Fruit fly (Drosophila melanogaster) whole organism, embryonic: ENCODE measurements around the gene Ykt6.

Experiments used
- Abd-B ChIP-seq: fragments of 200-800 bp; sonication (Bioruptor generic); optimal IDR thresholded peaks from 2 replicates; lab custom pipeline; 2018; ENCODE audit warnings: missing biosample characterization, mild to moderate bottlenecking, missing genetic modification characterization, moderate library complexity
- Adf1 ChIP-seq: fragments of 200-800 bp; sonication (Bioruptor generic); IDR thresholded peaks from 2 replicates; pipeline ENCODE4 v1.3.6; 2022; ENCODE audit warnings: missing biosample characterization, missing genetic modification characterization
- CG13624 ChIP-seq: fragments of 200-800 bp; sonication (Bioruptor generic); optimal IDR thresholded peaks from 2 replicates; lab custom pipeline; 2016; ENCODE audit warnings: missing biosample characterization, missing genetic modification characterization
- CG1529 ChIP-seq: fragments of 200-800 bp; sonication (Bioruptor generic); optimal IDR thresholded peaks from 3 replicates; lab custom pipeline; 2018; ENCODE audit warnings: missing biosample characterization, missing genetic modification characterization
- CG15514 ChIP-seq: fragments of 200-800 bp; sonication (Bioruptor generic); optimal IDR thresholded peaks from 3 replicates; lab custom pipeline; 2017; ENCODE audit warnings: missing biosample characterization, missing genetic modification characterization, mild to moderate bottlenecking, moderate library complexity, missing genetic modification reagents
- CG2202 ChIP-seq: fragments of 200-800 bp; sonication (Bioruptor generic); optimal IDR thresholded peaks from 2 replicates; lab custom pipeline; 2018; ENCODE audit warnings: missing biosample characterization, mild to moderate bottlenecking, missing genetic modification characterization
- CG2678 ChIP-seq: fragments of 200-800 bp; sonication (Bioruptor generic); optimal IDR thresholded peaks from 3 replicates; lab custom pipeline; 2019; ENCODE audit warnings: missing biosample characterization, mild to moderate bottlenecking, missing genetic modification characterization, moderate library complexity
- CG31388 ChIP-seq: fragments of 200-800 bp; sonication (Bioruptor generic); optimal IDR thresholded peaks from 2 replicates; lab custom pipeline; 2016; ENCODE audit warnings: missing biosample characterization, missing genetic modification characterization
- CG32532 ChIP-seq: fragments of 200-800 bp; sonication (Bioruptor generic); IDR thresholded peaks from 2 replicates; pipeline ENCODE4 v1.3.6; 2022; ENCODE audit warnings: missing biosample characterization, missing genetic modification characterization
- CG4404 ChIP-seq: fragments of 200-800 bp; sonication (Bioruptor generic); IDR thresholded peaks from 2 replicates; pipeline ENCODE4 v1.3.6; 2022; ENCODE audit warnings: missing biosample characterization, missing genetic modification characterization
- CG4617 ChIP-seq: fragments of 200-800 bp; sonication (Bioruptor generic); optimal IDR thresholded peaks from 3 replicates; lab custom pipeline; 2016; ENCODE audit warnings: missing biosample characterization, missing genetic modification characterization, borderline replicate concordance
- CG5180 ChIP-seq: fragments of 200-800 bp; sonication (Bioruptor generic); optimal IDR thresholded peaks from 3 replicates; lab custom pipeline; 2017; ENCODE audit warnings: missing biosample characterization, missing genetic modification characterization, mild to moderate bottlenecking, moderate library complexity, missing genetic modification reagents
- CG6689 ChIP-seq: fragments of 200-800 bp; sonication (Bioruptor generic); IDR thresholded peaks from 2 replicates; pipeline ENCODE4 v1.3.6; 2022; ENCODE audit warnings: missing biosample characterization, missing genetic modification characterization
- Chrac-16 ChIP-seq: fragments of 200-800 bp; sonication (Bioruptor generic); optimal IDR thresholded peaks from 3 replicates; lab custom pipeline; 2016; ENCODE audit warnings: missing biosample characterization, missing genetic modification characterization
- Ets65A ChIP-seq: fragments of 200-800 bp; sonication (Bioruptor generic); peaks from one replicate; lab custom pipeline; 2016; ENCODE audit warnings: missing biosample characterization, missing genetic modification characterization
- Ets97D ChIP-seq: fragments of 200-800 bp; sonication (Bioruptor generic); optimal IDR thresholded peaks from 3 replicates; lab custom pipeline; 2016; ENCODE audit warnings: missing biosample characterization, missing genetic modification characterization
- H15 ChIP-seq: fragments of 200-800 bp; sonication (Bioruptor generic); IDR thresholded peaks from 3 replicates; pipeline ENCODE4 v1.3.6; 2022; ENCODE audit warnings: missing biosample characterization, missing genetic modification characterization
- Hand ChIP-seq: fragments of 200-800 bp; sonication (Bioruptor generic); optimal IDR thresholded peaks from 2 replicates; lab custom pipeline; 2017; ENCODE audit warnings: mild to moderate bottlenecking, missing biosample characterization, missing genetic modification reagents, missing genetic modification characterization
- Hr3 ChIP-seq: fragments of 200-800 bp; sonication (Bioruptor generic); optimal IDR thresholded peaks from 3 replicates; lab custom pipeline; 2016; ENCODE audit warnings: missing biosample characterization, missing genetic modification characterization
- Jarid2 ChIP-seq: fragments of 200-800 bp; sonication (Bioruptor generic); optimal IDR thresholded peaks from 3 replicates; lab custom pipeline; 2017; ENCODE audit warnings: mild to moderate bottlenecking, missing biosample characterization, missing genetic modification reagents, missing genetic modification characterization
- Kr ChIP-seq: fragments of 200-800 bp; sonication (Bioruptor generic); optimal IDR thresholded peaks from 2 replicates; lab custom pipeline; 2017; ENCODE audit warnings: missing biosample characterization, mild to moderate bottlenecking, missing genetic modification characterization
- MBD-R2 ChIP-seq: fragments of 200-800 bp; sonication (Bioruptor generic); IDR thresholded peaks from 2 replicates; pipeline ENCODE4 v1.3.6; 2022; ENCODE audit warnings: missing biosample characterization, missing genetic modification characterization
- NC2α ChIP-seq: fragments of 200-800 bp; sonication (Bioruptor generic); optimal IDR thresholded peaks from 2 replicates; lab custom pipeline; 2016; ENCODE audit warnings: missing biosample characterization, missing genetic modification characterization
- Rx ChIP-seq: fragments of 200-800 bp; sonication (Bioruptor generic); IDR thresholded peaks from 2 replicates; pipeline ENCODE4 v1.3.6; 2022; ENCODE audit warnings: missing biosample characterization, missing genetic modification characterization
- Scr ChIP-seq: fragments of 200-800 bp; sonication (Bioruptor generic); IDR thresholded peaks from 2 replicates; pipeline ENCODE4 v1.3.6; 2022; ENCODE audit warnings: missing biosample characterization, missing genetic modification characterization; ENCODE audit not compliant: partially characterized antibody
- Sin3A ChIP-seq: fragments of >200 bp; optimal IDR thresholded peaks from 2 replicates; lab custom pipeline; 2018
- Sry-β ChIP-seq: fragments of 200-800 bp; sonication (Bioruptor generic); optimal IDR thresholded peaks from 2 replicates; lab custom pipeline; 2018; ENCODE audit warnings: missing biosample characterization, mild to moderate bottlenecking, missing genetic modification characterization, moderate library complexity
- Trl ChIP-seq, 3 experiments: fragments of >200 bp in 2 of 3; fragments of 200-800 bp in 1 of 3; sonication (Bioruptor generic) in 1 of 3; optimal IDR thresholded peaks; 2 replicates in 1 of 3; 3 replicates in 2 of 3; lab custom pipeline; 2016 to 2017; ENCODE audit warnings: missing biosample characterization in 1 of 3, missing genetic modification characterization in 1 of 3
- Usf ChIP-seq: fragments of 200-800 bp; sonication (Bioruptor generic); optimal IDR thresholded peaks from 2 replicates; lab custom pipeline; 2017; ENCODE audit warnings: missing genotype, missing biosample characterization, missing genetic modification characterization
- ac ChIP-seq: fragments of 200-800 bp; sonication (Bioruptor generic); optimal IDR thresholded peaks from 3 replicates; lab custom pipeline; 2017; ENCODE audit warnings: missing biosample characterization, mild to moderate bottlenecking, missing genetic modification characterization
- amos ChIP-seq: fragments of 200-800 bp; sonication (Bioruptor generic); IDR thresholded peaks from 2 replicates; pipeline ENCODE4 v1.3.6; 2022; ENCODE audit warnings: missing biosample characterization, missing genetic modification characterization; ENCODE audit not compliant: partially characterized antibody
- cato ChIP-seq: fragments of 200-800 bp; sonication (Bioruptor generic); optimal IDR thresholded peaks from 2 replicates; lab custom pipeline; 2016; ENCODE audit warnings: missing biosample characterization, missing genetic modification characterization, borderline replicate concordance
- ci ChIP-seq: fragments of 200-800 bp; sonication (Bioruptor generic); IDR thresholded peaks from 3 replicates; pipeline ENCODE4 v1.3.6; 2022; ENCODE audit warnings: missing biosample characterization, missing genetic modification characterization
- crol ChIP-seq: fragments of 200-800 bp; sonication (Bioruptor generic); IDR thresholded peaks from 2 replicates; pipeline ENCODE4 v1.3.6; 2022; ENCODE audit warnings: missing biosample characterization, missing genetic modification characterization
- cwo ChIP-seq: fragments of 200-800 bp; sonication (Bioruptor generic); optimal IDR thresholded peaks from 3 replicates; lab custom pipeline; 2017; ENCODE audit warnings: missing biosample characterization, missing genetic modification characterization, mild to moderate bottlenecking, moderate library complexity, missing genetic modification reagents
- dmrt99B ChIP-seq: fragments of 200-800 bp; sonication (Bioruptor generic); optimal IDR thresholded peaks from 2 replicates; lab custom pipeline; 2018; ENCODE audit warnings: missing biosample characterization, mild to moderate bottlenecking, missing genetic modification characterization, moderate library complexity
- gce ChIP-seq: fragments of 200-800 bp; sonication (Bioruptor generic); IDR thresholded peaks from 3 replicates; pipeline ENCODE4 v1.3.6; 2022; ENCODE audit warnings: missing biosample characterization, missing genetic modification characterization
- grau ChIP-seq: fragments of 200-800 bp; optimal IDR thresholded peaks from 3 replicates; lab custom pipeline; 2019; ENCODE audit warnings: missing biosample characterization, mild to moderate bottlenecking, missing genetic modification characterization, moderate library complexity
- her ChIP-seq: fragments of 200-800 bp; sonication (Bioruptor generic); optimal IDR thresholded peaks from 2 replicates; lab custom pipeline; 2016; ENCODE audit warnings: missing biosample characterization, missing genetic modification characterization
- hkb ChIP-seq, 2 experiments: fragments of 200-800 bp in 1 of 2; fragments of >200 bp in 1 of 2; sonication (Bioruptor generic) in 1 of 2; IDR thresholded peaks in 1 of 2; optimal IDR thresholded peaks in 1 of 2; 2 replicates each; pipeline versions ENCODE4 v1.3.6 to Lab custom; 2017 to 2022; ENCODE audit warnings: missing biosample characterization in 1 of 2, missing genetic modification characterization in 1 of 2
- kah ChIP-seq: fragments of 200-800 bp; sonication (Bioruptor generic); optimal IDR thresholded peaks from 2 replicates; lab custom pipeline; 2018; ENCODE audit warnings: missing biosample characterization, mild to moderate bottlenecking, missing genetic modification characterization
- otp ChIP-seq: fragments of 200-800 bp; sonication (Bioruptor generic); IDR thresholded peaks from 3 replicates; pipeline ENCODE4, ENCODE4 v1.3.6; 2022; ENCODE audit warnings: missing biosample characterization, missing genetic modification characterization
- pum ChIP-seq: fragments of 200-800 bp; sonication (Bioruptor generic); optimal IDR thresholded peaks from 2 replicates; lab custom pipeline; 2016; ENCODE audit warnings: missing biosample characterization, missing genetic modification characterization
- rib ChIP-seq: fragments of 200-800 bp; sonication (Bioruptor generic); IDR thresholded peaks from 2 replicates; pipeline ENCODE4 v1.3.6; 2022; ENCODE audit warnings: missing biosample characterization, missing genetic modification characterization
- sim ChIP-seq: fragments of 200-800 bp; sonication (Bioruptor generic); IDR thresholded peaks from 2 replicates; pipeline ENCODE4 v1.3.6; 2022; ENCODE audit warnings: missing biosample characterization, missing genetic modification characterization
- stc ChIP-seq: fragments of 200-800 bp; sonication (Bioruptor generic); IDR thresholded peaks from 2 replicates; pipeline ENCODE4 v1.3.6; 2022; ENCODE audit warnings: missing biosample characterization, missing genetic modification characterization
- tap ChIP-seq: fragments of 200-800 bp; optimal IDR thresholded peaks from 3 replicates; lab custom pipeline; 2019; ENCODE audit warnings: missing biosample characterization, mild to moderate bottlenecking, missing genetic modification characterization, moderate library complexity
- trh ChIP-seq: fragments of 200-800 bp; sonication (Bioruptor generic); optimal IDR thresholded peaks from 2 replicates; lab custom pipeline; 2016; ENCODE audit warnings: missing biosample characterization, missing genetic modification characterization
- twi ChIP-seq: fragments of 200-800 bp; optimal IDR thresholded peaks from 2 replicates; lab custom pipeline; 2019; ENCODE audit warnings: missing biosample characterization, mild to moderate bottlenecking, missing genetic modification characterization, moderate library complexity

Gene Ykt6

DNA sequence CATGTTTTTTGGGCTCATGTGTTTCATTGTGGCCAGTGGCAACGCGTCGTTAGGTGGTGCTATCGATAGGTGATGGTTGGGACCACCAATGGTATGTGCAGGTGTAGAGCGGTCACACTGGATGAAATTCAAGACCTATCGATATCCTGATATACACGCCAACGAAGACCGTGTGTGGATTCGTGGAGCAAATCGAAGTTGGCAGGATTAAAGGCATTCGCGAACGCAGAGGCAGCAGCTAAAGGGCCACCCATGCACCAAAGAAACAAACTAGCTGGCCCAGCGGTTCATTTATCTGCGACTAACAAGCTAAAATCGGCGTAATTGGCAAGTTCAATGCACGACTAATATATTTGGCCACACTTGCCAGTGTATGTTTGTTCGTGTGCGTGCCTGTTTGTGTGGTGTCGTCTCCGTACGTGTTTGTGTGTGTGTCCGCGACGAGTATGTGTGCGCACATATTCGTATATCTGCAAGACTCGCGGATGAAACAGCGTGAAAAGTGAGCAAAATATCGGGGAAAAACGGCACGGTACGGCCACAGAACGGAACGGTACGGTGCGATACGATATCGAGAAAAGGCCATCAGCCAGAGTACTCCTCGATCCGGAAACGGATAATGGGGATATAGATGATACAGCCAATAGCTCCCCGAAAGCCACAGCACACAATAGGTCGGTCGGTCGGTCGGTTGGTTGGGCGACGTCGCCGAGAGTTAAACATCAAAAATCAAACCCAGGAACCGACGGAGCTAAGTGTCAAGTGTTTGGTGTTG is 15.8 kb downstream of the Ykt6 start, which contains the start of gene Ubr3 (continued):
- no peak for TF ChIP-seq CG5180
- no peak for TF ChIP-seq rib (GFP tag; lab: Robert Waterston, UW)
- no peak for TF ChIP-seq cato (GFP tag; lab: Kevin White, UChicago)
- TF ChIP-seq Sin3A (lab: Kevin White, UChicago): peak; percentile 91
- no peak for TF ChIP-seq CG1529 (GFP tag; lab: Kevin White, UChicago)
- TF ChIP-seq Adf1 (GFP tag; lab: Robert Waterston, UW): no peak
- no peak for TF ChIP-seq Kr (GFP tag; lab: Kevin White, UChicago)
- TF ChIP-seq ac (GFP tag; lab: Kevin White, UChicago): no peak
- no peak for TF ChIP-seq H15
- TF ChIP-seq CG13624 (GFP tag; lab: Kevin White, UChicago): no peak
- TF ChIP-seq trh (GFP tag; lab: Kevin White, UChicago): no peak
- TF ChIP-seq Usf (GFP tag; lab: Kevin White, UChicago): no peak
- TF ChIP-seq Trl (optimal IDR thresholded peaks at IDR 0.05; lab: Kevin White, UChicago): no peak
- TF ChIP-seq Trl (GFP tag; optimal IDR thresholded peaks at IDR 0.05; lab: Kevin White, UChicago): no peak
- no peak for TF ChIP-seq tap (tag; lab: Kevin White, UChicago)
- peak; percentile 78 for TF ChIP-seq Scr
- TF ChIP-seq CG2202 (tag; lab: Kevin White, UChicago): no peak
- TF ChIP-seq CG4617 (GFP tag; lab: Kevin White, UChicago): peak; percentile 80
- no peak for TF ChIP-seq stc (GFP tag; lab: Robert Waterston, UW)
- TF ChIP-seq Chrac-16 (GFP tag; lab: Kevin White, UChicago): no peak
- TF ChIP-seq pum: no peak
- no peak for TF ChIP-seq CG2678 (tag; lab: Kevin White, UChicago)
- TF ChIP-seq Abd-B (GFP tag; lab: Kevin White, UChicago): peak; percentile 25
- TF ChIP-seq hkb (optimal IDR thresholded peaks at IDR 0.05; lab: Kevin White, UChicago): no peak
- no peak for TF ChIP-seq hkb (GFP tag; IDR thresholded peaks at IDR 0.05; lab: Robert Waterston, UW)
- TF ChIP-seq CG15514: peak; percentile 37
- TF ChIP-seq gce: no peak
- TF ChIP-seq ci (GFP tag; lab: Robert Waterston, UW): no peak
- TF ChIP-seq sim (GFP tag; lab: Robert Waterston, UW): no peak
- TF ChIP-seq Hand (GFP tag; lab: Kevin White, UChicago): no peak
- no peak for TF ChIP-seq Hr3
- no peak for TF ChIP-seq Sry-β (GFP tag; lab: Kevin White, UChicago)
- TF ChIP-seq CG31388 (GFP tag; lab: Kevin White, UChicago): no peak
- TF ChIP-seq her (GFP tag; lab: Kevin White, UChicago): no peak
- TF ChIP-seq twi: no peak
- TF ChIP-seq CG6689: no peak
- no peak for TF ChIP-seq crol (GFP tag; lab: Robert Waterston, UW)
- no peak for TF ChIP-seq Jarid2 (GFP tag; lab: Kevin White, UChicago)
- TF ChIP-seq otp: no peak
- TF ChIP-seq CG32532 (GFP tag; lab: Robert Waterston, UW): 0 out of 2 replicates have a peak, but pooled peaks have one; percentile 18
- TF ChIP-seq amos (GFP tag; lab: Robert Waterston, UW): peak; percentile 84
- peak; percentile 92 for TF ChIP-seq Ets97D (GFP tag; lab: Kevin White, UChicago)
- TF ChIP-seq NC2α (GFP tag; lab: Kevin White, UChicago): no peak
- TF ChIP-seq cwo: no peak
- TF ChIP-seq grau (tag; lab: Kevin White, UChicago): no peak
- TF ChIP-seq Rx: 0 out of 2 replicates have a peak, but pooled peaks have one; percentile 11
- peak; percentile 80 for TF ChIP-seq Ets65A (GFP tag; lab: Kevin White, UChicago)
- TF ChIP-seq dmrt99B (tag; lab: Kevin White, UChicago): no peak
- TF ChIP-seq kah (GFP tag; lab: Kevin White, UChicago): no peak
- no peak for TF ChIP-seq CG4404 (GFP tag; lab: Robert Waterston, UW)
- peak; percentile 48; the same call in 1 of the 2 replicates for TF ChIP-seq MBD-R2 (GFP tag; lab: Robert Waterston, UW)
